Worm (Caenorhabditis elegans): ENCODE data around the gene C06E2.5.

Gene C06E2.5

DNA sequence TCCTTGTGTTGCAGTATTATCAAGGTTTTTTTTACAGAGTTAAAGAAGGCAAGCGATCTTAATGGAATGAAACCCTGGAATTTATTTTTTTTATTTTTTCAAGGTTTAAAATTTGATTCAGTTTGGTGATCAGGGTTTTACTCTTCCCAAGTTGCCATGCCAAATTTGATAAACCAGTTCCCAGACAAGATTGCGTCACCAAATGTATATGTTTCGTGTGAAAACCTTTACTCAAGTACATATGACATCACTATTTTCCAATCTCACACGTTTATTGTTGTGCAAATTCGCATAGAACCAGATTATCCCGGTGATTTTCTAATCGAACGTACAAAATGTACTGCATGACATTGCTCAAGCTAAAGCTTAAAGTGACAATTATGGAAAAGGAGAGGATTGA, 21.0 kb upstream of the C06E2.5 start:
- TF ChIP-seq T22C8.4 (GFP tag; IDR thresholded peaks at IDR 0.05) (no peak), ref-1 (GFP tag; conservative IDR thresholded peaks at IDR 0.05) (no peak), flt-1 (GFP tag; IDR thresholded peaks at IDR 0.05) (no peak), cog-1 (tag; optimal IDR thresholded peaks at IDR 0.05) (no peak), klf-2 (GFP tag; conservative IDR thresholded peaks at IDR 0.05) (no peak), tab-1 (GFP tag; IDR thresholded peaks at IDR 0.05) (no peak), med-1 (GFP tag; optimal IDR thresholded peaks at IDR 0.05; ENCODE audit: insufficient read depth) (no peak), ztf-23 (GFP tag; IDR thresholded peaks at IDR 0.05) (no peak), ztf-29 (GFP tag; IDR thresholded peaks at IDR 0.05) (no peak)

DNA sequence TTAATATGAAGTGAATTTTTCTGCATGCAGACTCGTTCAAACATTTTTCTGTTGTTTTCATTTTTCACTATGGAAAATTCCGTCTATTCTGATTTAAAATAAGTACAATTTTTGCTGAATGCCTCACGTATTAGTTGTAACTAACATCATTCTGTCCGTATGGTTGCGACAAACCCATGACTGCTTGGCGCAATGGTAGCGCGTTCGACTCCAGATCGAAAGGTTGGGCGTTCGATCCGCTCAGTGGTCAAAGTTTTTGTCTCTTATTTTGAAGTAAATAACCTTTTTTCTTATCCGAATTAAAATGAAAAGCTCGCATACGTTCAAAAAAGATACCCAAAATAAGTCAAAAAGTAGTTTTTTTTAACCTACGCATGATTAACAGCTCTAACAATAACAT, 19.4 kb upstream of the C06E2.5 start:
- TF ChIP-seq cog-1 (tag; optimal IDR thresholded peaks at IDR 0.05) (no peak), tab-1 (GFP tag; IDR thresholded peaks at IDR 0.05) (no peak), klf-2 (GFP tag; conservative IDR thresholded peaks at IDR 0.05) (no peak), med-1 (GFP tag; optimal IDR thresholded peaks at IDR 0.05; ENCODE audit: insufficient read depth) (no peak), ztf-29 (GFP tag; IDR thresholded peaks at IDR 0.05) (no peak), flt-1 (GFP tag; IDR thresholded peaks at IDR 0.05) (no peak), ref-1 (GFP tag; conservative IDR thresholded peaks at IDR 0.05) (no peak), T22C8.4 (GFP tag; IDR thresholded peaks at IDR 0.05) (no peak), ztf-23 (GFP tag; IDR thresholded peaks at IDR 0.05) (no peak)

DNA sequence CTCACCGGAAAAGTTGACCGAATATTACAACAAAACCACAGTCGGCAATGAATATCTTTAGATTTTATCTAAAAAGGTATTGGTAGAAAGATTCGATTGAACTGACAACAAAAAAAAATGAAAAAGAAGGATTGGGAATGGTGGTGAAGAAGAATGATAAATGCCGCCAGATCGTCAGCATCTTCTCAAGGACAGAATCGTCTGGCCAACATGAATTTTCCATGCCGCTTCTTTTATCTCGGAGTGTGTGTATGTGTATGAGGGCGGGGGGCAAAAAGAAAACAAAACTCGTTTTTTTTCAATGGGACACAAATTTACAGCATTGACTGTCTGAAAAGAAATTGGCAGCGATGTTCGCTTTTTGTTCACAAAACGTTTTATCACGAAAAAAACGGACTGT, 18.1 kb upstream of the C06E2.5 start:
- no peak for TF ChIP-seq flt-1 (GFP tag; IDR thresholded peaks at IDR 0.05)
- no peak for TF ChIP-seq med-1 (GFP tag; optimal IDR thresholded peaks at IDR 0.05; ENCODE audit: insufficient read depth)
- TF ChIP-seq ztf-29 (GFP tag; IDR thresholded peaks at IDR 0.05): no peak
- TF ChIP-seq ref-1 (GFP tag; conservative IDR thresholded peaks at IDR 0.05): no peak
- no peak for TF ChIP-seq T22C8.4 (GFP tag; IDR thresholded peaks at IDR 0.05)
- no peak for TF ChIP-seq tab-1 (GFP tag; IDR thresholded peaks at IDR 0.05)
- TF ChIP-seq klf-2 (GFP tag; conservative IDR thresholded peaks at IDR 0.05): no peak
- no peak for TF ChIP-seq ztf-23 (GFP tag; IDR thresholded peaks at IDR 0.05)
- TF ChIP-seq cog-1 (tag; optimal IDR thresholded peaks at IDR 0.05): no peak

DNA sequence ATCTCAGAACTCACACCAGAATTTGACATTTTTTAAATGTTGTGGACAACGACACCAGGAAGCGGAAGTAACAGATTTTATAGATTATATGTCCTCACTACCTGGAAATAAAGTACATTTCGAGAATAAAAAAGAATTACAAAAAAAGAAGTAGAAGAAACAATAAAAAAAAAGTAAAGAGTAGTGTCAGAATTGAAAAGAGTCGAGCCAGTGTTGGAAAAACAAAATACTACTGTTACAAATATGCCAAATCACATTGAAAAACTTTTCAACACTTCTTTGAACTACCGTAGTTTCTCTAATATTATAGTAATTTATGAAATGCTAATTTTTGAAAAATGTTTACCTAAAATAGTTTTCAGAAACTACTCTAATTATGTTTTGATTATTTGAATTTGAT, 17.0 kb upstream of the C06E2.5 start, which contains the start of gene C06E2.1:
Gene C06E2.1, minus strand, starts transcription at position 101 of the 400 bp plus-strand sequence.
- TF ChIP-seq tab-1 (GFP tag; IDR thresholded peaks at IDR 0.05) (no peak), ztf-29 (GFP tag; IDR thresholded peaks at IDR 0.05) (no peak), ztf-23 (GFP tag; IDR thresholded peaks at IDR 0.05) (no peak), ref-1 (GFP tag; conservative IDR thresholded peaks at IDR 0.05) (no peak), cog-1 (tag; optimal IDR thresholded peaks at IDR 0.05) (no peak), med-1 (GFP tag; optimal IDR thresholded peaks at IDR 0.05; ENCODE audit: insufficient read depth) (no peak), klf-2 (GFP tag; conservative IDR thresholded peaks at IDR 0.05) (no peak), flt-1 (GFP tag; IDR thresholded peaks at IDR 0.05) (no peak), T22C8.4 (GFP tag; IDR thresholded peaks at IDR 0.05) (no peak)

DNA sequence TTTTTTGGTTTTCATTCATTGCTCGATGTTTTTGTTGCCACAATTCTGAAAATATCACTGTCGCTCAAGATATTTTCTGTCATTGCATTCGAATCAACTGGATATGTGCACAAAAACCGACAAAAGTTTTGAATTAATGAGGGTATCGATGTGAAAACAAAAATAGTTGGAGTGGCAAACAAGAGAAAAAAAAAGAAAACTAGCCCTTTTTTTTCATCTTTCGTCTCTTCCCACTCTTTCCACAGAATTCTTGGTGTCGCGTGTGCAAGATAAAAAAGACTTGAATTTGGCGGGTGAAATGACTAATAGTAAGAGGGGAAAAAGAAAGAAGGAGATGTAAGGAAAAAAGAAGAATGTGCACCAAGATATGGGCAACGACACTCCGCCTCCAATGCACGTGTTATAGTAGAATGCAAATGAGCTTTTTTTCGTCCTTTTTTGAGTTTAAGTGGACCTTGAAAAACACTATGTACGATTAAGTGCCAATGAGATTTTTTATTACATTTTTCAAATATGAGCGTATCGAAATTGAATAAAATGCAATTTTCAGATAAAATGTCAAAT, 11.4 kb upstream of the C06E2.5 start, which contains the start of the genes ubc-22 and ubc-21:
Gene ubc-22, minus strand, starts transcription at position 51 of the 564 bp plus-strand sequence.
Gene ubc-21, plus strand, starts transcription at position 514 of the 564 bp plus-strand sequence.
- TF ChIP-seq med-1 (GFP tag; optimal IDR thresholded peaks at IDR 0.05; ENCODE audit: insufficient read depth): no peak
- TF ChIP-seq T22C8.4 (GFP tag; IDR thresholded peaks at IDR 0.05): no peak
- TF ChIP-seq flt-1 (GFP tag; IDR thresholded peaks at IDR 0.05): no peak
- no peak for TF ChIP-seq ref-1 (GFP tag; conservative IDR thresholded peaks at IDR 0.05)
- no peak for TF ChIP-seq ztf-23 (GFP tag; IDR thresholded peaks at IDR 0.05)
- no peak for TF ChIP-seq klf-2 (GFP tag; conservative IDR thresholded peaks at IDR 0.05)
- TF ChIP-seq cog-1 (tag; optimal IDR thresholded peaks at IDR 0.05): no peak
- no peak for TF ChIP-seq tab-1 (GFP tag; IDR thresholded peaks at IDR 0.05)
- TF ChIP-seq ztf-29 (GFP tag; IDR thresholded peaks at IDR 0.05): no peak

DNA sequence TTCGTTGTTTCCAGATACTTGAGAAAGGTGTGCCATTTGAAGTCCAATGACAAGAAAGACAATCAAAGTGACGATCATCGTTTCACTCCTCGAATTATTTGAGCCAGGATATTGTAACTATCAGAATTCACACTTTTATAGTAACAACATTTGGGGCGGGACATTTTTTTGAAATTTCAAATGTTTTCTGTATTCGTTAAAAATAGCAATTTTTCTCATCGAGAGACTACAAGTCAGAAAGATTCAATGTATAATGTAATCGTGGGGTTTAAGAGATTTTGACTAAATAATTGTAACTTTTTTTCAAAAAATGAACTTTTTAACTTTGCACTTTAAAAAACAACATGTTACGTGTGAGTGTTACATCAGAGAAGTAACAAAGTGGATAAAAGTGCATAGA, 8.8 kb upstream of the C06E2.5 start, which contains the start of gene ins-9:
Gene ins-9, minus strand, starts transcription at position 101 of the 400 bp plus-strand sequence.
- TF ChIP-seq tab-1 (GFP tag; IDR thresholded peaks at IDR 0.05) (no peak), T22C8.4 (GFP tag; IDR thresholded peaks at IDR 0.05) (no peak), ztf-23 (GFP tag; IDR thresholded peaks at IDR 0.05) (no peak), ztf-29 (GFP tag; IDR thresholded peaks at IDR 0.05) (no peak), med-1 (GFP tag; optimal IDR thresholded peaks at IDR 0.05; ENCODE audit: insufficient read depth) (no peak), ref-1 (GFP tag; conservative IDR thresholded peaks at IDR 0.05) (no peak), cog-1 (tag; optimal IDR thresholded peaks at IDR 0.05) (no peak), flt-1 (GFP tag; IDR thresholded peaks at IDR 0.05) (no peak), klf-2 (GFP tag; conservative IDR thresholded peaks at IDR 0.05) (no peak)

DNA sequence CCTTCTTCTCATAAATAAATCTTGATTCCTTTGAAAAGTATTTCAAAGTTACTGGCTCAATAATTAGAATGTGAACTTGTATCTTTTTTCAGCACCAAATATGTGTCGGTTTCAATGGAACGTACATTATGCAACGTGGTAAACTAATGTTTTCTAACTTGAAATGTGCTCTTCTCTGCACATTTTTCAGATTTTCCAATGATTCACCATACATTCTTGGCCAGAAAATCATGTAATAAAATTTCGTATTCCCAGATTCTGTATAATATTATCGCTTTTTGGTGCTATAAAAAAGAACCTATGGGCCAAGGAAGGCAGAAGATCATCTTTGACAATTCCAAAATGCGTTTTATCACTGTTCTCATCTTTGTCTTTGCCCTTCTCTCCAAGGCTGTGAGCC, 3.2 kb upstream of the C06E2.5 start, which contains the start of gene C06E2.9:
Gene C06E2.9, plus strand, starts transcription at position 301 of the 400 bp plus-strand sequence.
- no peak for TF ChIP-seq ref-1 (GFP tag; conservative IDR thresholded peaks at IDR 0.05)
- no peak for TF ChIP-seq flt-1 (GFP tag; IDR thresholded peaks at IDR 0.05)
- TF ChIP-seq klf-2 (GFP tag; conservative IDR thresholded peaks at IDR 0.05): no peak
- TF ChIP-seq T22C8.4 (GFP tag; IDR thresholded peaks at IDR 0.05): no peak
- no peak for TF ChIP-seq ztf-29 (GFP tag; IDR thresholded peaks at IDR 0.05)
- TF ChIP-seq ztf-23 (GFP tag; IDR thresholded peaks at IDR 0.05): no peak
- no peak for TF ChIP-seq med-1 (GFP tag; optimal IDR thresholded peaks at IDR 0.05; ENCODE audit: insufficient read depth)
- TF ChIP-seq tab-1 (GFP tag; IDR thresholded peaks at IDR 0.05): no peak
- no peak for TF ChIP-seq cog-1 (tag; optimal IDR thresholded peaks at IDR 0.05)

DNA sequence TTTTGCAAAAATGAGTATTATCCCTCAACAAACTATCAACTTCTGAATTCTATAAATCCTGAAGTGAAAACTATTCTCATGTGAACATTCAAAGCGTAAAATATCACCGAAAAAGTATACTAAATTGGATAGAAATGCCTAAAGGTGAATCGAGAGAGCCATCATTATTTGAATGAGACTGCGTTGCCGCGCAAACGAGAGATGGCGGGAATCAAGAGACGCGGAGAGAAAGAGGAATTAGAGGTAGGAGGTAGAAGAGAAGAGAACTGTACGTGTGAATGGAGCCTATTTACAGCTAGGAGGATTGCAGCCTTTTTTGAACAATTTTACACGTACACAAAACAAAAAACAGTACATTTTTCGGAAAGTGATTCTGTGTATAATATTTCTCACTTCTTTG, 1.8 kb upstream of the C06E2.5 start:
- TF ChIP-seq tab-1 (GFP tag; IDR thresholded peaks at IDR 0.05) (no peak), cog-1 (tag; optimal IDR thresholded peaks at IDR 0.05) (no peak), T22C8.4 (GFP tag; IDR thresholded peaks at IDR 0.05) (no peak), flt-1 (GFP tag; IDR thresholded peaks at IDR 0.05) (no peak), klf-2 (GFP tag; conservative IDR thresholded peaks at IDR 0.05) (no peak), ztf-29 (GFP tag; IDR thresholded peaks at IDR 0.05) (no peak), ztf-23 (GFP tag; IDR thresholded peaks at IDR 0.05) (no peak), med-1 (GFP tag; optimal IDR thresholded peaks at IDR 0.05; ENCODE audit: insufficient read depth) (no peak), ref-1 (GFP tag; conservative IDR thresholded peaks at IDR 0.05) (no peak)

DNA sequence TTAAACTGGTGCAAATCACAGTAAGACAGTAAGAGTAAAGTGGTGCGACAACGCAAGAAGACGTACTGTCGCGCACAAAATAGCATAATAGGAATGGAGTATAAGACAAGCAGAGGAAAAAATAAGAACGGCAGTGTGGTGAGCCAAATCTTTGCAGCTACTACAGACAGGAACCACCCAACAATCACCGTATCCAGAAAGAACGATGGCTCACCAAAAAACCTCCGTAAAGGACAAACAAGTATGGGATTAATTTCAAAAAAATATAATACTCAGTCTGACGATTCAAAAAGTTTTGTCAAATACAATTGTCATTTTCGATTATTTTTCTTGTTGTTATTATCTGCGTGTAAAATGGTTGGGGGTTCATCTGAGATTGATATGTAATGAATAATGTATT, 3.3 kb downstream of the C06E2.5 start:
- TF ChIP-seq ref-1 (GFP tag; conservative IDR thresholded peaks at IDR 0.05) (no peak), tab-1 (GFP tag; IDR thresholded peaks at IDR 0.05) (no peak), ztf-23 (GFP tag; IDR thresholded peaks at IDR 0.05) (no peak), flt-1 (GFP tag; IDR thresholded peaks at IDR 0.05) (no peak), klf-2 (GFP tag; conservative IDR thresholded peaks at IDR 0.05) (no peak), cog-1 (tag; optimal IDR thresholded peaks at IDR 0.05) (no peak), ztf-29 (GFP tag; IDR thresholded peaks at IDR 0.05) (no peak), med-1 (GFP tag; optimal IDR thresholded peaks at IDR 0.05; ENCODE audit: insufficient read depth) (no peak), T22C8.4 (GFP tag; IDR thresholded peaks at IDR 0.05) (no peak)

All from whole organism, midembryonic.